Worm (Caenorhabditis elegans): ENCODE measurements around the gene F36H12.10.
"Not testable (repeated sequence)": the region's sequence is repeated elsewhere in the genome, so short reads cannot be mapped to it uniquely, and the experiment has no call there.

DNA sequence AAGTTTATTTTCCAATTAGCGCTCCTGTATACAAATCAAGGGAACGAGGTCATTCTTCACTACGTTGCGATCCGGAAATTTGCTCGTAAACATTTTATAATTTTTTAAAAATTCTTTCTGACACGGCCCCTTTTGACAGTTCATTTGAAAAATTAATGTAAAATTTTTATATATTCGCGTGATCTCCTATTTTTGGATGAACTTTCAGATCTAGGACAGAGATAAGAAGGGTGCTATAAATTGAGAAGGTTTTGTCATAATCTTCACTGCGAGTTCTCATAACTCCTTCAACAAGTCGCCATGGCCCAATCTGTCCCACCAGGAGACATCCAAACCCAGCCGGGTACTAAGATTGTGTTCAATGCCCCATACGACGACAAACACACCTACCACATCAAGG is 5.7 kb upstream of the F36H12.10 start, which contains the start of gene msp-19:
- TF ChIP-seq nhr-237 (tag; optimal IDR thresholded peaks at IDR 0.05); ama-1 (optimal IDR thresholded peaks at IDR 0.05); ceh-28 (tag; optimal IDR thresholded peaks at IDR 0.05); tbx-2 (tag; optimal IDR thresholded peaks at IDR 0.05); egl-27 (tag; optimal IDR thresholded peaks at IDR 0.05); ztf-11 (tag; optimal IDR thresholded peaks at IDR 0.05); pqm-1 (tag; optimal IDR thresholded peaks at IDR 0.05); nfya-1 (tag; optimal IDR thresholded peaks at IDR 0.05; ENCODE audit: insufficient read depth); ZK546.5 (tag; optimal IDR thresholded peaks at IDR 0.05); nhr-67 (tag; optimal IDR thresholded peaks at IDR 0.05); pha-4 (tag; optimal IDR thresholded peaks at IDR 0.05); lin-15B (tag; optimal IDR thresholded peaks at IDR 0.05); daf-12 (tag; optimal IDR thresholded peaks at IDR 0.05): not testable (repeated sequence)
